Fruit fly (Drosophila melanogaster) whole organism, adult: ENCODE data around the gene CG31872.

Experiments used
- CG12768 ChIP-seq: fragments of 200-800 bp; sonication (Bioruptor generic); optimal IDR thresholded peaks from 2 replicates; lab custom pipeline; 2017; ENCODE audit warnings: missing biosample characterization, missing genetic modification characterization, mild to moderate bottlenecking, moderate library complexity, missing genetic modification reagents
- CG14711 ChIP-seq: fragments of 200-800 bp; sonication (Bioruptor generic); optimal IDR thresholded peaks from 2 replicates; lab custom pipeline; 2018; ENCODE audit warnings: missing biosample characterization, mild to moderate bottlenecking, missing genetic modification characterization, moderate library complexity
- CG1620 ChIP-seq: fragments of 200-800 bp; sonication (Bioruptor generic); optimal IDR thresholded peaks from 2 replicates; lab custom pipeline; 2016; ENCODE audit warnings: missing biosample characterization, missing genetic modification characterization
- CG33017 ChIP-seq: fragments of 200-800 bp; sonication (Bioruptor generic); optimal IDR thresholded peaks from 2 replicates; lab custom pipeline; 2018; ENCODE audit warnings: missing biosample characterization, mild to moderate bottlenecking, missing genetic modification characterization, moderate library complexity
- CG5204 ChIP-seq: fragments of 200-800 bp; sonication (Bioruptor generic); optimal IDR thresholded peaks from 2 replicates; lab custom pipeline; 2016; ENCODE audit warnings: missing biosample characterization, missing genetic modification characterization
- CG7101 ChIP-seq: fragments of 200-800 bp; sonication (Bioruptor generic); optimal IDR thresholded peaks from 2 replicates; lab custom pipeline; 2018; ENCODE audit warnings: missing biosample characterization, mild to moderate bottlenecking, missing genetic modification characterization, moderate library complexity
- bab1 ChIP-seq: fragments of 200-800 bp; sonication (Bioruptor generic); optimal IDR thresholded peaks from 3 replicates; lab custom pipeline; 2019; ENCODE audit warnings: missing biosample characterization, mild to moderate bottlenecking, missing genetic modification characterization, moderate library complexity
- cic ChIP-seq: fragments of 200-800 bp; sonication (Bioruptor generic); optimal IDR thresholded peaks from 2 replicates; lab custom pipeline; 2017; ENCODE audit warnings: missing biosample characterization, mild to moderate bottlenecking, missing genetic modification characterization, moderate library complexity
- cnc ChIP-seq, 2 experiments: fragments of >200 bp; optimal IDR thresholded peaks; 2 replicates each; lab custom pipeline; 2017
- kay ChIP-seq: fragments of 200-800 bp; sonication (Bioruptor generic); peaks from one replicate; lab custom pipeline; 2016; ENCODE audit warnings: missing biosample characterization, missing genetic modification characterization, borderline replicate concordance

DNA sequence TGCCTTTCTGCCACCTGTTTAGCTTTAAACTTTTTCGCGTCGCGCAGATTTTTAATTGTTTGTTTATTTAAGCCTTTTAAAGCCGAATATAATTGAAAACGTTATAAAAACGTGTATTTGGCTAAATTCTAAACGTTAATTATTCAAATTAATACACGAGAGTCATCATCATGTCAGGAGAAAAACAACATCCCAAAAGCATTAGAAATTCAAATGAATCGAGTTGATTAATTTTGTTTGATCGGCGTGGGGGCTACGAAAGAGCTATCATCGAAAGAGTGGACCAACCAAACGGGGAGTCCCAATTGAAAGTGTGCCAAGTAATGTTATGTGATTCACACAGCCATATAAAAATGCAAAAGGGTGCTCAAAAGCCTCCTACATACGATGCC is 48.1 kb downstream of the CG31872 start:
- TF ChIP-seq CG12768 (GFP tag; lab: Kevin White, UChicago): no peak
- no peak for TF ChIP-seq cnc (optimal IDR thresholded peaks at IDR 0.05; lab: Kevin White, UChicago)
- TF ChIP-seq CG33017: no peak
- no peak for TF ChIP-seq CG5204
- no peak for TF ChIP-seq CG1620 (GFP tag; lab: Kevin White, UChicago)
- TF ChIP-seq kay: no peak
- no peak for TF ChIP-seq CG14711 (tag; lab: Kevin White, UChicago)
- TF ChIP-seq cic (GFP tag; lab: Kevin White, UChicago): no peak
- TF ChIP-seq CG7101 (tag; lab: Kevin White, UChicago): no peak
- no peak for TF ChIP-seq bab1 (GFP tag; lab: Kevin White, UChicago)
